Fruit fly (Drosophila melanogaster): ENCODE results near the gene ogre.

Gene ogre

dm6 chrX:6937417-6937816 lies 53.7 kb downstream of the ogre start (continued):
- TF ChIP-seq Deaf1 (tag; optimal IDR thresholded peaks at IDR 0.05), result no peak
- TF ChIP-seq Hmx (GFP tag; optimal IDR thresholded peaks at IDR 0.05), result no peak
- TF ChIP-seq Nf-YC (tag; optimal IDR thresholded peaks at IDR 0.05), result no peak
- no peak for TF ChIP-seq Sox100B (GFP tag; optimal IDR thresholded peaks at IDR 0.05)
- no peak for TF ChIP-seq Hand (GFP tag; optimal IDR thresholded peaks at IDR 0.05)
- no peak for TF ChIP-seq ci (GFP tag; IDR thresholded peaks at IDR 0.05)
- peak; percentile 13 for TF ChIP-seq ATbp (GFP tag; optimal IDR thresholded peaks at IDR 0.05)
- TF ChIP-seq gt (GFP tag; IDR thresholded peaks at IDR 0.05), result no peak
- no peak for TF ChIP-seq aop (GFP tag; IDR thresholded peaks at IDR 0.05)
- TF ChIP-seq bowl (GFP tag; IDR thresholded peaks at IDR 0.05), result no peak
- no peak for TF ChIP-seq abd-A (tag; optimal IDR thresholded peaks at IDR 0.05)
- no peak for TF ChIP-seq CG12744 (GFP tag; optimal IDR thresholded peaks at IDR 0.05)
- TF ChIP-seq wek (GFP tag; optimal IDR thresholded peaks at IDR 0.05), result peak; percentile 45
- no peak for TF ChIP-seq TFAM (GFP tag; optimal IDR thresholded peaks at IDR 0.05)
- TF ChIP-seq tio (GFP tag; optimal IDR thresholded peaks at IDR 0.05), result no peak
- peak; percentile 48 for TF ChIP-seq cg (GFP tag; optimal IDR thresholded peaks at IDR 0.05)
- peak; percentile 83 for TF ChIP-seq CG15479 (GFP tag; optimal IDR thresholded peaks at IDR 0.05)
- no peak for TF ChIP-seq CG30431 (GFP tag; optimal IDR thresholded peaks at IDR 0.05)
- no peak for TF ChIP-seq CG15696 (tag; optimal IDR thresholded peaks at IDR 0.05)
- TF ChIP-seq Abd-B (GFP tag; optimal IDR thresholded peaks at IDR 0.05), result no peak
- peak; percentile 82 for TF ChIP-seq twi (tag; optimal IDR thresholded peaks at IDR 0.05)
- TF ChIP-seq bcd (GFP tag; optimal IDR thresholded peaks at IDR 0.05), result no peak
- TF ChIP-seq dmrt11E (tag; optimal IDR thresholded peaks at IDR 0.05), result peak; percentile 60
- no peak for TF ChIP-seq CG9609 (GFP tag; optimal IDR thresholded peaks at IDR 0.05)
- no peak for TF ChIP-seq CG32532 (GFP tag; IDR thresholded peaks at IDR 0.05)
- no peak for TF ChIP-seq nerfin-1 (tag; optimal IDR thresholded peaks at IDR 0.05)
- TF ChIP-seq CG1603 (tag; optimal IDR thresholded peaks at IDR 0.05), result peak; percentile 47
- no peak for TF ChIP-seq crp (GFP tag; optimal IDR thresholded peaks at IDR 0.05)
- TF ChIP-seq CG8765 (GFP tag; IDR thresholded peaks at IDR 0.05), result no peak
- no peak for TF ChIP-seq CG14441 (GFP tag; IDR thresholded peaks at IDR 0.05)
- no peak for TF ChIP-seq hb (GFP tag; IDR thresholded peaks at IDR 0.05; ENCODE audit: partially characterized antibody)
- no peak for TF ChIP-seq CG12299 (tag; optimal IDR thresholded peaks at IDR 0.05)
- TF ChIP-seq corto (GFP tag; optimal IDR thresholded peaks at IDR 0.05), result no peak
- no peak for TF ChIP-seq gro (GFP tag; optimal IDR thresholded peaks at IDR 0.05)
- no peak for TF ChIP-seq CG3995 (GFP tag; optimal IDR thresholded peaks at IDR 0.05)
- no peak for TF ChIP-seq Doc2 (GFP tag; IDR thresholded peaks at IDR 0.05)
- TF ChIP-seq Hr3 (GFP tag; optimal IDR thresholded peaks at IDR 0.05), result no peak
- TF ChIP-seq chinmo (GFP tag; IDR thresholded peaks at IDR 0.05; ENCODE audit: partially characterized antibody), result no peak
- TF ChIP-seq croc (GFP tag; conservative IDR thresholded peaks at IDR 0.05), result no peak
- TF ChIP-seq CG1792 (GFP tag; optimal IDR thresholded peaks at IDR 0.05), result no peak
- peak; percentile 70 for TF ChIP-seq ac (GFP tag; optimal IDR thresholded peaks at IDR 0.05)
- TF ChIP-seq mam (GFP tag; optimal IDR thresholded peaks at IDR 0.05), result no peak
- no peak for TF ChIP-seq CG17912 (GFP tag; optimal IDR thresholded peaks at IDR 0.05)
- no peak for TF ChIP-seq hkb (optimal IDR thresholded peaks at IDR 0.05)
- TF ChIP-seq hkb (GFP tag; IDR thresholded peaks at IDR 0.05), result no peak
- TF ChIP-seq Spps (tag; optimal IDR thresholded peaks at IDR 0.05), result no peak
- peak; percentile 10 for TF ChIP-seq CG10462 (GFP tag; optimal IDR thresholded peaks at IDR 0.05)
- TF ChIP-seq Blimp-1 (GFP tag; optimal IDR thresholded peaks at IDR 0.05), result peak; percentile 33
- TF ChIP-seq bsh (GFP tag; optimal IDR thresholded peaks at IDR 0.05), result peak in 1 of 2 experiments; percentile 47
- no peak for TF ChIP-seq NC2β (GFP tag; optimal IDR thresholded peaks at IDR 0.05)
- no peak for TF ChIP-seq Rx (GFP tag; IDR thresholded peaks at IDR 0.05)

All from whole organism, embryonic.